Fruit fly (Drosophila melanogaster): Measurements from ENCODE around the gene CG42359.

Gene CG42359

dm6 chr3R:19181214-19181613 lies 19.1 kb upstream of the CG42359 start (continued):
- TF ChIP-seq Hmx (GFP tag; optimal IDR thresholded peaks at IDR 0.05) (no peak), luna (GFP tag; optimal IDR thresholded peaks at IDR 0.05) (no peak), scrt (GFP tag; optimal IDR thresholded peaks at IDR 0.05) (no peak), CG13123 (GFP tag; optimal IDR thresholded peaks at IDR 0.05) (no peak), Dad (GFP tag; optimal IDR thresholded peaks at IDR 0.05) (no peak), sug (tag; optimal IDR thresholded peaks at IDR 0.05) (no peak), Eip74EF (GFP tag; optimal IDR thresholded peaks at IDR 0.05) (no peak), TFAM (GFP tag; optimal IDR thresholded peaks at IDR 0.05) (no peak), CG10366 (GFP tag; IDR thresholded peaks at IDR 0.05) (no peak), Med (GFP tag) (peak; percentile 63), CG18476 (GFP tag; optimal IDR thresholded peaks at IDR 0.05) (no peak), vnd (GFP tag; IDR thresholded peaks at IDR 0.05; ENCODE audit: partially characterized antibody) (no peak), odd (GFP tag; optimal IDR thresholded peaks at IDR 0.05) (no peak), run (tag; optimal IDR thresholded peaks at IDR 0.05) (no peak), CG9932 (GFP tag; IDR thresholded peaks at IDR 0.05) (peak; percentile 18; the same call in 1 of the 2 replicates), CG3726 (GFP tag; IDR thresholded peaks at IDR 0.05) (no peak), caup (GFP tag; optimal IDR thresholded peaks at IDR 0.05; ENCODE audit: severe bottlenecking) (no peak), CoRest (tag; optimal IDR thresholded peaks at IDR 0.05) (peak; percentile 30), pzg (GFP tag; optimal IDR thresholded peaks at IDR 0.05) (no peak), ttk (GFP tag; IDR thresholded peaks at IDR 0.05) (0 out of 2 replicates have a peak, but pooled peaks have one; percentile 6), Awh (GFP tag; IDR thresholded peaks at IDR 0.05) (no peak), ranshi (GFP tag; IDR thresholded peaks at IDR 0.05) (no peak), mld (GFP tag; IDR thresholded peaks at IDR 0.05; ENCODE audit: partially characterized antibody) (no peak), CG10462 (GFP tag; optimal IDR thresholded peaks at IDR 0.05) (no peak), Taf1 (GFP tag; IDR thresholded peaks at IDR 0.05) (no peak), pb (GFP tag; optimal IDR thresholded peaks at IDR 0.05) (no peak), corto (GFP tag; optimal IDR thresholded peaks at IDR 0.05) (no peak), NC2β (GFP tag; optimal IDR thresholded peaks at IDR 0.05) (no peak), HLHmδ (GFP tag; optimal IDR thresholded peaks at IDR 0.05) (no peak), tup (GFP tag; optimal IDR thresholded peaks at IDR 0.05) (no peak), CG11398 (GFP tag; optimal IDR thresholded peaks at IDR 0.05) (no peak), pho (GFP tag; optimal IDR thresholded peaks at IDR 0.05) (no peak), unc-4 (GFP tag; IDR thresholded peaks at IDR 0.05; ENCODE audit: partially characterized antibody) (no peak), CG32532 (GFP tag; IDR thresholded peaks at IDR 0.05) (no peak; the same call in 1 of the 2 replicates), cato (GFP tag; optimal IDR thresholded peaks at IDR 0.05; ENCODE audit: borderline replicate concordance) (no peak), lmd (GFP tag; IDR thresholded peaks at IDR 0.05) (no peak), exex (tag; optimal IDR thresholded peaks at IDR 0.05) (no peak), CG1647 (GFP tag; optimal IDR thresholded peaks at IDR 0.05) (no peak), CG10979 (tag; optimal IDR thresholded peaks at IDR 0.05) (no peak), CG34224 (GFP tag; IDR thresholded peaks at IDR 0.05; ENCODE audit: partially characterized antibody) (no peak), Chrac-16 (GFP tag; optimal IDR thresholded peaks at IDR 0.05) (no peak), usp (GFP tag; optimal IDR thresholded peaks at IDR 0.05) (no peak), grn (GFP tag; optimal IDR thresholded peaks at IDR 0.05) (no peak), pros (GFP tag; optimal IDR thresholded peaks at IDR 0.05) (no peak), Sin3A (optimal IDR thresholded peaks at IDR 0.05) (no peak), Myb (GFP tag; optimal IDR thresholded peaks at IDR 0.05) (no peak), gfzf (GFP tag; optimal IDR thresholded peaks at IDR 0.05) (no peak), CG15011 (GFP tag; optimal IDR thresholded peaks at IDR 0.05) (no peak), CG6689 (GFP tag; IDR thresholded peaks at IDR 0.05) (no peak), ems (GFP tag; optimal IDR thresholded peaks at IDR 0.05) (no peak), CG2678 (tag; optimal IDR thresholded peaks at IDR 0.05) (peak; percentile 50), Sry-β (GFP tag; optimal IDR thresholded peaks at IDR 0.05) (no peak)
